Worm (Caenorhabditis elegans) whole organism, young adult: Measurements from ENCODE around the gene letm-1.

Source experiments
- B0261.1 ChIP-seq: sonication (generic microtip); optimal IDR thresholded peaks from 2 replicates; lab custom pipeline; 2016; ENCODE audit warnings: mild to moderate bottlenecking, missing genetic modification characterization, moderate library complexity, missing compliant biosample characterization
- B0336.3 ChIP-seq: fragments of 200-800 bp; sonication (Bioruptor generic); IDR thresholded peaks from 2 replicates; pipeline ENCODE4 v1.3.6; 2022; ENCODE audit warnings: missing genetic modification characterization, missing compliant biosample characterization
- C17E4.6 ChIP-seq: fragments of 200-800 bp; sonication (Bioruptor generic); IDR thresholded peaks from 2 replicates; pipeline ENCODE4 v1.3.6; 2022; ENCODE audit warnings: missing genetic modification reagents, missing genetic modification characterization, missing compliant biosample characterization
- D2030.7 ChIP-seq: fragments of 200-800 bp; sonication (Bioruptor generic); IDR thresholded peaks from 2 replicates; pipeline ENCODE4 v1.3.6; 2022; ENCODE audit warnings: missing genetic modification reagents, missing genetic modification characterization, missing compliant biosample characterization
- F23B12.7 ChIP-seq: sonication (generic microtip); optimal IDR thresholded peaks from 2 replicates; lab custom pipeline; 2017; ENCODE audit warnings: missing genetic modification characterization, mild to moderate bottlenecking, missing compliant biosample characterization, antibody characterized with exemption, moderate library complexity; ENCODE audit not compliant: insufficient read depth
- F49E8.2 ChIP-seq: sonication (generic microtip); optimal IDR thresholded peaks from 3 replicates; lab custom pipeline; 2017; ENCODE audit warnings: missing genetic modification characterization, mild to moderate bottlenecking, missing compliant biosample characterization, antibody characterized with exemption, moderate library complexity; ENCODE audit not compliant: insufficient read depth
- K12H6.12 ChIP-seq: fragments of 200-800 bp; sonication (Bioruptor generic); optimal IDR thresholded peaks from 2 replicates; lab custom pipeline; 2018; ENCODE audit warnings: mild to moderate bottlenecking, missing genetic modification characterization, missing compliant biosample characterization
- Y53G8AR.9 ChIP-seq: fragments of 200-800 bp; sonication (Bioruptor generic); conservative IDR thresholded peaks from 2 replicates; pipeline ENCODE4 v1.3.6; 2022; ENCODE audit warnings: missing genetic modification reagents, missing genetic modification characterization, missing compliant biosample characterization
- Y67H2A.10 ChIP-seq: fragments of 200-800 bp; sonication (Bioruptor generic); conservative IDR thresholded peaks from 2 replicates; pipeline ENCODE4 v1.3.6; 2022; ENCODE audit warnings: missing genetic modification reagents, missing genetic modification characterization, missing compliant biosample characterization
- ZK185.1 ChIP-seq: sonication (generic microtip); optimal IDR thresholded peaks from 2 replicates; lab custom pipeline; 2016; ENCODE audit warnings: mild to moderate bottlenecking, missing genetic modification characterization, missing compliant biosample characterization; ENCODE audit not compliant: poor library complexity, severe bottlenecking
- ama-1 ChIP-seq, 3 experiments: fragments of 150-350 bp in 1 of 3; sonication (generic microtip) in 2 of 3; optimal IDR thresholded peaks; 2 replicates each; lab custom pipeline; 2014 to 2018; ENCODE audit warnings: missing biosample characterization in 2 of 3, missing genetic modification characterization in 2 of 3, missing genetic modification reagents in 2 of 3
- aptf-2 ChIP-seq: fragments of 200-800 bp; sonication (Bioruptor generic); conservative IDR thresholded peaks from 2 replicates; pipeline ENCODE4 v1.3.6; 2022; ENCODE audit warnings: missing genetic modification reagents, missing genetic modification characterization, missing compliant biosample characterization
- aptf-3 ChIP-seq: fragments of 200-800 bp; sonication (Bioruptor generic); IDR thresholded peaks from 2 replicates; pipeline ENCODE4 v1.3.6; 2022; ENCODE audit warnings: missing genetic modification characterization, missing compliant biosample characterization
- attf-5 ChIP-seq: fragments of 200-800 bp; sonication (Bioruptor generic); optimal IDR thresholded peaks from 2 replicates; lab custom pipeline; 2018; ENCODE audit warnings: mild to moderate bottlenecking, missing genetic modification characterization, missing compliant biosample characterization
- attf-6 ChIP-seq: fragments of 200-800 bp; sonication (Bioruptor generic); IDR thresholded peaks from 2 replicates; pipeline ENCODE4 v1.3.6; 2022; ENCODE audit warnings: missing genetic modification reagents, missing genetic modification characterization, missing compliant biosample characterization
- ccch-3 ChIP-seq: fragments of 200-800 bp; sonication (Bioruptor generic); optimal IDR thresholded peaks from 2 replicates; lab custom pipeline; 2018; ENCODE audit warnings: mild to moderate bottlenecking, missing genetic modification characterization, missing compliant biosample characterization
- cebp-2 ChIP-seq: fragments of 200-800 bp; sonication (Bioruptor generic); IDR thresholded peaks from 2 replicates; pipeline ENCODE4 v1.3.6; 2022; ENCODE audit warnings: missing genetic modification characterization, missing compliant biosample characterization
- ceh-91 ChIP-seq: fragments of 200-800 bp; sonication (Bioruptor generic); IDR thresholded peaks from 2 replicates; pipeline ENCODE4 v1.3.6; 2022; ENCODE audit warnings: missing genetic modification reagents, missing genetic modification characterization, missing compliant biosample characterization
- chd-7 ChIP-seq: sonication (generic microtip); optimal IDR thresholded peaks from 2 replicates; lab custom pipeline; 2016; ENCODE audit warnings: mild to moderate bottlenecking, missing genetic modification characterization, moderate library complexity, missing compliant biosample characterization
- dox-1 ChIP-seq: fragments of 200-800 bp; sonication (Bioruptor generic); IDR thresholded peaks from 2 replicates; pipeline ENCODE4 v1.3.6; 2022; ENCODE audit warnings: missing genetic modification reagents, missing genetic modification characterization, missing compliant biosample characterization
- egl-18 ChIP-seq: fragments of 200-800 bp; sonication (Bioruptor generic); IDR thresholded peaks from 2 replicates; pipeline ENCODE4 v1.3.6; 2022; ENCODE audit warnings: missing genetic modification reagents, missing genetic modification characterization, missing compliant biosample characterization
- ekl-4 ChIP-seq: fragments of 200-800 bp; sonication (Bioruptor generic); IDR thresholded peaks from 2 replicates; pipeline ENCODE4 v1.3.6; 2022; ENCODE audit warnings: missing genetic modification reagents, missing genetic modification characterization, missing compliant biosample characterization
- hlh-12 ChIP-seq: sonication (generic microtip); optimal IDR thresholded peaks from 2 replicates; lab custom pipeline; 2016; ENCODE audit warnings: missing genetic modification characterization, missing compliant biosample characterization
- hlh-26 ChIP-seq: fragments of 200-800 bp; sonication (Bioruptor generic); conservative IDR thresholded peaks from 2 replicates; pipeline ENCODE4 v1.3.6; 2022; ENCODE audit warnings: missing genetic modification reagents, missing genetic modification characterization, missing compliant biosample characterization
- hrde-1 ChIP-seq: sonication (generic microtip); optimal IDR thresholded peaks from 2 replicates; lab custom pipeline; 2016; ENCODE audit warnings: missing genetic modification characterization, mild to moderate bottlenecking, missing compliant biosample characterization, moderate library complexity, missing genotype, missing genetic modification reagents, borderline replicate concordance
- let-526 ChIP-seq: fragments of 200-800 bp; sonication (Bioruptor generic); IDR thresholded peaks from 2 replicates; pipeline ENCODE4 v1.3.6; 2022; ENCODE audit warnings: missing genetic modification reagents, missing genetic modification characterization, missing compliant biosample characterization
- lin-54 ChIP-seq: fragments of 200-800 bp; sonication (Bioruptor generic); optimal IDR thresholded peaks from 2 replicates; lab custom pipeline; 2018; ENCODE audit warnings: mild to moderate bottlenecking, missing genetic modification characterization, missing compliant biosample characterization
- lir-1 ChIP-seq: fragments of 200-800 bp; sonication (Bioruptor generic); conservative IDR thresholded peaks from 2 replicates; pipeline ENCODE4 v1.3.6; 2022; ENCODE audit warnings: missing genetic modification reagents, missing genetic modification characterization, missing compliant biosample characterization
- madf-10 ChIP-seq: sonication (generic microtip); optimal IDR thresholded peaks from 2 replicates; lab custom pipeline; 2016; ENCODE audit warnings: mild to moderate bottlenecking, missing genetic modification characterization, missing compliant biosample characterization
- madf-3 ChIP-seq: fragments of 200-800 bp; sonication (Bioruptor generic); IDR thresholded peaks from 2 replicates; pipeline ENCODE4 v1.3.6; 2022; ENCODE audit warnings: missing genetic modification reagents, missing genetic modification characterization, missing compliant biosample characterization
- madf-6 ChIP-seq: fragments of 200-800 bp; sonication (Bioruptor generic); IDR thresholded peaks from 2 replicates; pipeline ENCODE4 v1.3.6; 2022; ENCODE audit warnings: missing genetic modification reagents, missing genetic modification characterization, missing compliant biosample characterization
- mes-4 ChIP-seq: sonication (generic microtip); optimal IDR thresholded peaks from 2 replicates; lab custom pipeline; 2016; ENCODE audit warnings: missing genotype, missing genetic modification characterization, missing compliant biosample characterization
- nfya-2 ChIP-seq: fragments of 200-800 bp; sonication (Bioruptor generic); IDR thresholded peaks from 2 replicates; pipeline ENCODE4 v1.3.6; 2022; ENCODE audit warnings: missing genetic modification reagents, missing genetic modification characterization, missing compliant biosample characterization
- nhr-120 ChIP-seq: fragments of 200-800 bp; sonication (Bioruptor generic); IDR thresholded peaks from 2 replicates; pipeline ENCODE4 v1.3.6; 2022; ENCODE audit warnings: missing genetic modification characterization, missing compliant biosample characterization
- nhr-90 ChIP-seq: sonication (generic microtip); optimal IDR thresholded peaks from 2 replicates; lab custom pipeline; 2016; ENCODE audit warnings: missing genotype, mild to moderate bottlenecking, missing genetic modification characterization, missing compliant biosample characterization
- pha-4 ChIP-seq: fragments of 150-350 bp; sonication (generic microtip); optimal IDR thresholded peaks from 2 replicates; lab custom pipeline; 2014; ENCODE audit warnings: missing biosample characterization, missing genetic modification reagents, missing genetic modification characterization
- rcor-1 ChIP-seq: fragments of 200-800 bp; sonication (Bioruptor generic); IDR thresholded peaks from 2 replicates; pipeline ENCODE4 v1.3.6; 2022; ENCODE audit warnings: missing genetic modification reagents, missing genetic modification characterization, missing compliant biosample characterization
- repo-1 ChIP-seq: sonication (generic microtip); optimal IDR thresholded peaks from 2 replicates; lab custom pipeline; 2017; ENCODE audit warnings: mild to moderate bottlenecking, missing genetic modification characterization, missing compliant biosample characterization
- rpc-1 ChIP-seq, 2 experiments: fragments of 150-350 bp in 1 of 2; sonication (generic microtip) in 1 of 2; optimal IDR thresholded peaks; 2 replicates each; lab custom pipeline; 2014 to 2018; ENCODE audit warnings: missing biosample characterization in 1 of 2, missing genetic modification characterization in 1 of 2, missing genetic modification reagents in 1 of 2, missing genotype in 1 of 2
- snpc-1.1 ChIP-seq: sonication (generic microtip); optimal IDR thresholded peaks from 2 replicates; lab custom pipeline; 2017; ENCODE audit warnings: missing genetic modification characterization, mild to moderate bottlenecking, missing compliant biosample characterization, antibody characterized with exemption, moderate library complexity, missing genotype, missing genetic modification reagents; ENCODE audit not compliant: insufficient read depth
- snpc-1.3 ChIP-seq: sonication (generic microtip); optimal IDR thresholded peaks from 2 replicates; lab custom pipeline; 2017; ENCODE audit warnings: missing genetic modification characterization, mild to moderate bottlenecking, missing compliant biosample characterization, antibody characterized with exemption, moderate library complexity, missing genotype, missing genetic modification reagents; ENCODE audit not compliant: insufficient read depth
- somi-1 ChIP-seq: fragments of 200-800 bp; sonication (Bioruptor generic); optimal IDR thresholded peaks from 2 replicates; lab custom pipeline; 2018; ENCODE audit warnings: mild to moderate bottlenecking, missing genetic modification characterization, missing compliant biosample characterization
- sptf-2 ChIP-seq: fragments of 200-800 bp; sonication (Bioruptor generic); optimal IDR thresholded peaks from 2 replicates; lab custom pipeline; 2018; ENCODE audit warnings: mild to moderate bottlenecking, missing genetic modification characterization, missing compliant biosample characterization
- tbx-9 ChIP-seq: sonication (generic microtip); optimal IDR thresholded peaks from 2 replicates; lab custom pipeline; 2016; ENCODE audit warnings: borderline replicate concordance, missing genetic modification characterization, inconsistent platforms, missing compliant biosample characterization
- ztf-18 ChIP-seq: sonication (generic microtip); optimal IDR thresholded peaks from 2 replicates; lab custom pipeline; 2016; ENCODE audit warnings: missing genotype, mild to moderate bottlenecking, missing genetic modification characterization, missing compliant biosample characterization
- ztf-25 ChIP-seq: fragments of 200-800 bp; sonication (Bioruptor generic); IDR thresholded peaks from 2 replicates; pipeline ENCODE4 v1.3.6; 2022; ENCODE audit warnings: missing genetic modification reagents, missing genetic modification characterization, missing compliant biosample characterization
- ztf-3 ChIP-seq: fragments of 200-800 bp; sonication (Bioruptor generic); optimal IDR thresholded peaks from 2 replicates; lab custom pipeline; 2018; ENCODE audit warnings: mild to moderate bottlenecking, missing genetic modification characterization, missing compliant biosample characterization

The letm-1 gene

DNA sequence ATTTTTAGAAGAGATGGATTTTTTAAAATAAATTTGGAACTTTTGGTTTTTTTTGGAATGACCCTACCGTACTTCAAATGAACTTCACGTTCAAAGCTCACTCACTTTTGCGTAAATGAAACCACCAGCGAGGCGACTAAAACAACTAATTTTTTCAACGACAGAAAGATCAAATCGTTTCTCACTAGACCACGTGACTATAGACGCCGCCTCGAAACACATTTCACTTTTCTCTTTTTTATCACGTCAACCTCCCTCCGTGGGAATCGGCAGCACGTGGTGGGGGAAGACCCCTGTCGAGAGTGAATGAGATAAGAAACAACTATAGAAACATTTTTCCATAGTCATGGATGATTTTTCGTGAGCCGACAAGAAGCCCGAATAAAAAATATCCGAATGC lies 3.8 kb upstream of the letm-1 start (continued):
- peak; percentile 44 for TF ChIP-seq lin-54 (GFP tag; lab: Kevin White, UChicago)
- TF ChIP-seq D2030.7 (GFP tag; lab: Robert Waterston, UW) = no peak
- TF ChIP-seq hlh-26 (GFP tag; lab: Robert Waterston, UW) = no peak
- no peak for TF ChIP-seq ZK185.1 (tag; lab: Kevin White, UChicago)
- TF ChIP-seq pha-4 (tag; lab: Kevin White, UChicago) = peak; percentile 70
- no peak for TF ChIP-seq ztf-18 (tag; lab: Kevin White, UChicago)
- no peak for TF ChIP-seq dox-1 (GFP tag; lab: Robert Waterston, UW)
- TF ChIP-seq hlh-12 = no peak
- TF ChIP-seq rcor-1 (GFP tag; lab: Robert Waterston, UW) = peak; percentile 14; the same call in 1 of the 2 replicates
- TF ChIP-seq ama-1 (optimal IDR thresholded peaks at IDR 0.05; lab: Kevin White, UChicago) = no peak
- TF ChIP-seq ama-1 (GFP tag; optimal IDR thresholded peaks at IDR 0.05; lab: Kevin White, UChicago) = no peak
- TF ChIP-seq ekl-4 (GFP tag; lab: Robert Waterston, UW) = no peak; the same call in 1 of the 2 replicates
- no peak for TF ChIP-seq mes-4 (tag; lab: Kevin White, UChicago)
- TF ChIP-seq chd-7 (tag; lab: Kevin White, UChicago) = peak; percentile 77
- no peak for TF ChIP-seq snpc-1.1 (tag; lab: Kevin White, UChicago)
- TF ChIP-seq Y53G8AR.9 (GFP tag; lab: Robert Waterston, UW) = no peak
- TF ChIP-seq aptf-3 (GFP tag; lab: Robert Waterston, UW) = no peak
- TF ChIP-seq sptf-2 = no peak
- peak; percentile 57 for TF ChIP-seq madf-10 (tag; lab: Kevin White, UChicago)
- no peak for TF ChIP-seq nfya-2 (GFP tag; lab: Robert Waterston, UW)
- TF ChIP-seq cebp-2 (GFP tag; lab: Robert Waterston, UW) = no peak
- no peak for TF ChIP-seq ceh-91 (GFP tag; lab: Robert Waterston, UW)
- TF ChIP-seq snpc-1.3 (tag; lab: Kevin White, UChicago) = no peak
- TF ChIP-seq ccch-3 (GFP tag; lab: Kevin White, UChicago) = no peak
- TF ChIP-seq C17E4.6 (GFP tag; lab: Robert Waterston, UW) = no peak
- peak; percentile 91 for TF ChIP-seq somi-1 (GFP tag; lab: Kevin White, UChicago)
- 0 out of 2 replicates have a peak, but pooled peaks have one; percentile 16 for TF ChIP-seq madf-6 (GFP tag; lab: Robert Waterston, UW)
- TF ChIP-seq aptf-2 (GFP tag; lab: Robert Waterston, UW) = no peak
- no peak for TF ChIP-seq lir-1 (GFP tag; lab: Robert Waterston, UW)
- peak; percentile 35 for TF ChIP-seq nhr-90 (tag; lab: Kevin White, UChicago)
- TF ChIP-seq rpc-1 (optimal IDR thresholded peaks at IDR 0.05; lab: Kevin White, UChicago) = no peak
- no peak for TF ChIP-seq rpc-1 (tag; optimal IDR thresholded peaks at IDR 0.05; lab: Kevin White, UChicago)
- TF ChIP-seq nhr-120 (GFP tag; lab: Robert Waterston, UW) = no peak
- TF ChIP-seq madf-3 = no peak
- TF ChIP-seq B0261.1 = no peak
- TF ChIP-seq tbx-9 (tag; lab: Kevin White, UChicago) = no peak
- no peak for TF ChIP-seq F49E8.2
- TF ChIP-seq K12H6.12 (tag; lab: Kevin White, UChicago) = no peak
- TF ChIP-seq attf-5 (GFP tag; lab: Kevin White, UChicago) = no peak
- no peak for TF ChIP-seq ztf-25
- no peak for TF ChIP-seq Y67H2A.10 (GFP tag; lab: Robert Waterston, UW)
- TF ChIP-seq let-526 (GFP tag; lab: Robert Waterston, UW) = peak; percentile 42; the same call in 1 of the 2 replicates
- TF ChIP-seq repo-1 = no peak
- TF ChIP-seq attf-6 (GFP tag; lab: Robert Waterston, UW) = no peak
- no peak for TF ChIP-seq egl-18
- peak; percentile 51 for TF ChIP-seq F23B12.7
- TF ChIP-seq ztf-3 (GFP tag; lab: Kevin White, UChicago) = no peak
- TF ChIP-seq hrde-1 (tag; lab: Kevin White, UChicago) = no peak
- peak; percentile 29; the same call in 1 of the 2 replicates for TF ChIP-seq B0336.3 (GFP tag; lab: Robert Waterston, UW)
